Worm (Caenorhabditis elegans) whole organism, midembryonic: ENCODE measurements around the gene F38B7.11.

Experiments
- T22C8.4 ChIP-seq: fragments of 200-800 bp; sonication (Bioruptor generic); IDR thresholded peaks from 2 replicates; pipeline ENCODE4 v1.3.6; 2022; ENCODE audit warnings: missing genetic modification characterization, missing compliant biosample characterization
- cog-1 ChIP-seq: sonication (generic microtip); optimal IDR thresholded peaks from 2 replicates; lab custom pipeline; 2016; ENCODE audit warnings: missing genetic modification characterization, missing compliant biosample characterization
- flt-1 ChIP-seq: fragments of 200-800 bp; sonication (Bioruptor generic); IDR thresholded peaks from 2 replicates; pipeline ENCODE4 v1.3.6; 2022; ENCODE audit warnings: missing genetic modification characterization, missing compliant biosample characterization
- klf-2 ChIP-seq: fragments of 200-800 bp; sonication (Bioruptor generic); conservative IDR thresholded peaks from 2 replicates; pipeline ENCODE4 v1.3.6; 2022; ENCODE audit warnings: missing genetic modification reagents, missing genetic modification characterization, missing compliant biosample characterization
- med-1 ChIP-seq: sonication (generic microtip); optimal IDR thresholded peaks from 2 replicates; lab custom pipeline; 2017; ENCODE audit warnings: missing genetic modification characterization, mild to moderate bottlenecking, missing compliant biosample characterization, antibody characterized with exemption, missing genetic modification reagents; ENCODE audit not compliant: insufficient read depth
- ref-1 ChIP-seq: fragments of 200-800 bp; sonication (Bioruptor generic); conservative IDR thresholded peaks from 2 replicates; pipeline ENCODE4 v1.3.6; 2022; ENCODE audit warnings: missing genetic modification reagents, missing genetic modification characterization, missing compliant biosample characterization
- tab-1 ChIP-seq: fragments of 200-800 bp; sonication (Bioruptor generic); IDR thresholded peaks from 2 replicates; pipeline ENCODE4 v1.3.6; 2022; ENCODE audit warnings: missing genetic modification characterization, missing compliant biosample characterization
- ztf-23 ChIP-seq: fragments of 200-800 bp; sonication (Bioruptor generic); IDR thresholded peaks from 2 replicates; pipeline ENCODE4 v1.3.6; 2022; ENCODE audit warnings: missing genetic modification reagents, missing genetic modification characterization, missing compliant biosample characterization
- ztf-29 ChIP-seq: fragments of 200-800 bp; sonication (Bioruptor generic); IDR thresholded peaks from 2 replicates; pipeline ENCODE4 v1.3.6; 2022; ENCODE audit warnings: missing genetic modification reagents, missing genetic modification characterization, missing compliant biosample characterization

The F38B7.11 gene

ce11 chrV:11528633-11529327 is 18.1 kb upstream of the F38B7.11 start:
- TF ChIP-seq klf-2 (GFP tag; lab: Robert Waterston, UW) (no peak), tab-1 (GFP tag; lab: Robert Waterston, UW) (no peak), T22C8.4 (GFP tag; lab: Robert Waterston, UW) (no peak), med-1 (GFP tag; lab: Kevin White, UChicago) (no peak), ref-1 (GFP tag; lab: Robert Waterston, UW) (no peak), flt-1 (GFP tag; lab: Robert Waterston, UW) (no peak), cog-1 (tag; lab: Kevin White, UChicago) (no peak), ztf-23 (no peak), ztf-29 (GFP tag; lab: Robert Waterston, UW) (no peak)

- no peak for TF ChIP-seq ref-1 (GFP tag; lab: Robert Waterston, UW)
- TF ChIP-seq flt-1 (GFP tag; lab: Robert Waterston, UW): no peak
- TF ChIP-seq cog-1 (tag; lab: Kevin White, UChicago): no peak
- no peak for TF ChIP-seq ztf-23
- no peak for TF ChIP-seq tab-1 (GFP tag; lab: Robert Waterston, UW)
- no peak for TF ChIP-seq T22C8.4 (GFP tag; lab: Robert Waterston, UW)
- TF ChIP-seq med-1 (GFP tag; lab: Kevin White, UChicago): no peak
- no peak for TF ChIP-seq klf-2 (GFP tag; lab: Robert Waterston, UW)
- no peak for TF ChIP-seq ztf-29 (GFP tag; lab: Robert Waterston, UW)
Observed at ce11 chrV:11529541-11529940, 17.4 kb upstream of the F38B7.11 start.

- TF ChIP-seq ztf-29 (GFP tag; lab: Robert Waterston, UW): no peak
- no peak for TF ChIP-seq T22C8.4 (GFP tag; lab: Robert Waterston, UW)
- TF ChIP-seq flt-1 (GFP tag; lab: Robert Waterston, UW): no peak
- no peak for TF ChIP-seq ztf-23
- TF ChIP-seq med-1 (GFP tag; lab: Kevin White, UChicago): no peak
- no peak for TF ChIP-seq cog-1 (tag; lab: Kevin White, UChicago)
- no peak for TF ChIP-seq ref-1 (GFP tag; lab: Robert Waterston, UW)
- no peak for TF ChIP-seq klf-2 (GFP tag; lab: Robert Waterston, UW)
- no peak for TF ChIP-seq tab-1 (GFP tag; lab: Robert Waterston, UW)
Observed at ce11 chrV:11531100-11531499, 15.8 kb upstream of the F38B7.11 start.

ce11 chrV:11531831-11532534 is 14.9 kb upstream of the F38B7.11 start:
- TF ChIP-seq ref-1 (GFP tag; lab: Robert Waterston, UW) (no peak), cog-1 (tag; lab: Kevin White, UChicago) (no peak), tab-1 (GFP tag; lab: Robert Waterston, UW) (no peak), klf-2 (GFP tag; lab: Robert Waterston, UW) (no peak), med-1 (GFP tag; lab: Kevin White, UChicago) (no peak)

- TF ChIP-seq med-1 (GFP tag; lab: Kevin White, UChicago): no peak
- no peak for TF ChIP-seq klf-2 (GFP tag; lab: Robert Waterston, UW)
- TF ChIP-seq flt-1 (GFP tag; lab: Robert Waterston, UW): no peak
- no peak for TF ChIP-seq ztf-29 (GFP tag; lab: Robert Waterston, UW)
- no peak for TF ChIP-seq ztf-23
- TF ChIP-seq T22C8.4 (GFP tag; lab: Robert Waterston, UW): no peak
- no peak for TF ChIP-seq tab-1 (GFP tag; lab: Robert Waterston, UW)
- no peak for TF ChIP-seq cog-1 (tag; lab: Kevin White, UChicago)
- no peak for TF ChIP-seq ref-1 (GFP tag; lab: Robert Waterston, UW)
Observed at ce11 chrV:11532535-11532853, 14.4 kb upstream of the F38B7.11 start.

- TF ChIP-seq T22C8.4 (GFP tag; lab: Robert Waterston, UW): peak; percentile 11; the same call in 1 of the 2 replicates
- no peak for TF ChIP-seq ztf-29 (GFP tag; lab: Robert Waterston, UW)
- 0 out of 2 replicates have a peak, but pooled peaks have one; percentile 46 for TF ChIP-seq ztf-23
- TF ChIP-seq cog-1 (tag; lab: Kevin White, UChicago): no peak
Observed at ce11 chrV:11532964-11533363, 13.9 kb upstream of the F38B7.11 start.

ce11 chrV:11533365-11533949 is 13.4 kb upstream of the F38B7.11 start:
- TF ChIP-seq ref-1 (GFP tag; lab: Robert Waterston, UW) (no peak), klf-2 (GFP tag; lab: Robert Waterston, UW) (no peak), cog-1 (tag; lab: Kevin White, UChicago) (no peak), tab-1 (GFP tag; lab: Robert Waterston, UW) (no peak), ztf-23 (no peak), med-1 (GFP tag; lab: Kevin White, UChicago) (no peak), T22C8.4 (GFP tag; lab: Robert Waterston, UW) (no peak), flt-1 (GFP tag; lab: Robert Waterston, UW) (no peak), ztf-29 (GFP tag; lab: Robert Waterston, UW) (no peak)

ce11 chrV:11534495-11535189 is 12.3 kb upstream of the F38B7.11 start:
- TF ChIP-seq flt-1 (GFP tag; lab: Robert Waterston, UW) (no peak), ztf-23 (no peak), ref-1 (GFP tag; lab: Robert Waterston, UW) (no peak), klf-2 (GFP tag; lab: Robert Waterston, UW) (no peak), cog-1 (tag; lab: Kevin White, UChicago) (no peak), ztf-29 (GFP tag; lab: Robert Waterston, UW) (no peak), T22C8.4 (GFP tag; lab: Robert Waterston, UW) (no peak), med-1 (GFP tag; lab: Kevin White, UChicago) (no peak)
